Worm (Caenorhabditis elegans) whole organism, late embryonic: ENCODE results near the gene srh-180.

Experiments used
- C08G9.2 ChIP-seq: sonication (generic microtip); optimal IDR thresholded peaks from 2 replicates; lab custom pipeline; 2016; ENCODE audit warnings: mild to moderate bottlenecking, missing genetic modification characterization, moderate library complexity, missing compliant biosample characterization
- C38D4.7 ChIP-seq: fragments of 200-800 bp; sonication (Bioruptor generic); optimal IDR thresholded peaks from 2 replicates; lab custom pipeline; 2018; ENCODE audit warnings: mild to moderate bottlenecking, missing genetic modification characterization, moderate library complexity, missing compliant biosample characterization
- T23F11.4 ChIP-seq: fragments of 200-800 bp; sonication (Bioruptor generic); optimal IDR thresholded peaks from 2 replicates; lab custom pipeline; 2018; ENCODE audit warnings: mild to moderate bottlenecking, missing genetic modification characterization, missing compliant biosample characterization
- Y22D7AL.16 ChIP-seq: sonication (generic microtip); optimal IDR thresholded peaks from 2 replicates; lab custom pipeline; 2016; ENCODE audit warnings: missing genetic modification characterization, missing compliant biosample characterization
- ahr-1 ChIP-seq: sonication (generic microtip); optimal IDR thresholded peaks from 2 replicates; lab custom pipeline; 2016; ENCODE audit warnings: missing genetic modification characterization, missing compliant biosample characterization
- ama-1 ChIP-seq: fragments of 150-350 bp; optimal IDR thresholded peaks from 2 replicates; lab custom pipeline; 2014
- ceh-14 ChIP-seq: sonication (generic microtip); optimal IDR thresholded peaks from 2 replicates; lab custom pipeline; 2016; ENCODE audit warnings: missing genotype, missing genetic modification characterization, missing compliant biosample characterization
- ceh-19 ChIP-seq: fragments of 200-800 bp; sonication (Bioruptor generic); optimal IDR thresholded peaks from 2 replicates; lab custom pipeline; 2018; ENCODE audit warnings: mild to moderate bottlenecking, missing genetic modification characterization, missing compliant biosample characterization
- ceh-2 ChIP-seq: sonication (generic microtip); optimal IDR thresholded peaks from 2 replicates; lab custom pipeline; 2016; ENCODE audit warnings: missing genotype, missing genetic modification characterization, missing compliant biosample characterization
- ceh-30 ChIP-seq: fragments of 150-350 bp; optimal IDR thresholded peaks from 2 replicates; lab custom pipeline; 2014; ENCODE audit warnings: missing biosample characterization, missing genetic modification characterization
- ceh-31 ChIP-seq: sonication (generic microtip); optimal IDR thresholded peaks from 2 replicates; lab custom pipeline; 2016; ENCODE audit warnings: missing genetic modification characterization, missing compliant biosample characterization
- ceh-34 ChIP-seq: sonication (generic microtip); optimal IDR thresholded peaks from 2 replicates; lab custom pipeline; 2016; ENCODE audit warnings: mild to moderate bottlenecking, missing genetic modification characterization, missing compliant biosample characterization
- ceh-45 ChIP-seq: fragments of 200-800 bp; sonication (Bioruptor generic); IDR thresholded peaks from 2 replicates; pipeline ENCODE4 v1.3.6; 2022; ENCODE audit warnings: missing genetic modification reagents, missing genetic modification characterization, missing compliant biosample characterization
- ceh-48 ChIP-seq: sonication (generic microtip); optimal IDR thresholded peaks from 2 replicates; lab custom pipeline; 2016; ENCODE audit warnings: missing genetic modification characterization, inconsistent platforms, missing compliant biosample characterization
- ceh-6 ChIP-seq: fragments of 200-800 bp; sonication (Bioruptor generic); optimal IDR thresholded peaks from 2 replicates; lab custom pipeline; 2018; ENCODE audit warnings: mild to moderate bottlenecking, missing genetic modification characterization, missing compliant biosample characterization
- ceh-9 ChIP-seq: sonication (generic microtip); optimal IDR thresholded peaks from 2 replicates; lab custom pipeline; 2016; ENCODE audit warnings: mild to moderate bottlenecking, missing genetic modification characterization, inconsistent platforms, missing compliant biosample characterization
- dmd-4 ChIP-seq: sonication (generic microtip); optimal IDR thresholded peaks from 2 replicates; lab custom pipeline; 2016; ENCODE audit warnings: borderline replicate concordance, missing genetic modification characterization, missing compliant biosample characterization
- dve-1 ChIP-seq: sonication (generic microtip); optimal IDR thresholded peaks from 2 replicates; lab custom pipeline; 2017; ENCODE audit warnings: antibody characterized with exemption, mild to moderate bottlenecking, missing genetic modification characterization, missing compliant biosample characterization
- elt-2 ChIP-seq: sonication (generic microtip); optimal IDR thresholded peaks from 2 replicates; lab custom pipeline; 2016; ENCODE audit warnings: missing genetic modification reagents, missing genetic modification characterization, missing compliant biosample characterization
- elt-4 ChIP-seq: sonication (generic microtip); optimal IDR thresholded peaks from 2 replicates; lab custom pipeline; 2016; ENCODE audit warnings: missing genetic modification characterization, missing compliant biosample characterization
- ets-4 ChIP-seq: sonication (generic microtip); optimal IDR thresholded peaks from 2 replicates; lab custom pipeline; 2016; ENCODE audit warnings: missing genetic modification characterization, missing compliant biosample characterization
- eyg-1 ChIP-seq: sonication (generic microtip); optimal IDR thresholded peaks from 2 replicates; lab custom pipeline; 2016; ENCODE audit warnings: missing genotype, missing genetic modification characterization, missing compliant biosample characterization
- fax-1 ChIP-seq: sonication (generic microtip); optimal IDR thresholded peaks from 2 replicates; lab custom pipeline; 2016; ENCODE audit warnings: missing genotype, missing genetic modification characterization, missing compliant biosample characterization
- hlh-13 ChIP-seq: fragments of 200-800 bp; sonication (Bioruptor generic); optimal IDR thresholded peaks from 2 replicates; lab custom pipeline; 2018; ENCODE audit warnings: mild to moderate bottlenecking, missing genetic modification characterization, missing compliant biosample characterization
- hlh-15 ChIP-seq: sonication (generic microtip); optimal IDR thresholded peaks from 2 replicates; lab custom pipeline; 2016; ENCODE audit warnings: missing genetic modification characterization, missing compliant biosample characterization
- hlh-30 ChIP-seq: sonication (generic microtip); optimal IDR thresholded peaks from 2 replicates; lab custom pipeline; 2017; ENCODE audit warnings: antibody characterized with exemption, missing genetic modification characterization, missing compliant biosample characterization; ENCODE audit not compliant: insufficient read depth
- hlh-6 ChIP-seq: sonication (generic microtip); optimal IDR thresholded peaks from 2 replicates; lab custom pipeline; 2016; ENCODE audit warnings: missing genotype, missing genetic modification characterization, missing compliant biosample characterization
- lim-6 ChIP-seq: sonication (generic microtip); optimal IDR thresholded peaks from 2 replicates; lab custom pipeline; 2016; ENCODE audit warnings: missing genetic modification characterization, missing compliant biosample characterization
- lin-11 ChIP-seq: fragments of 200-800 bp; sonication (Bioruptor generic); optimal IDR thresholded peaks from 2 replicates; lab custom pipeline; 2018; ENCODE audit warnings: mild to moderate bottlenecking, missing genetic modification characterization, missing compliant biosample characterization
- nhr-11 ChIP-seq: fragments of 150-350 bp; optimal IDR thresholded peaks from 2 replicates; lab custom pipeline; 2014; ENCODE audit warnings: missing biosample characterization, missing genetic modification characterization
- nhr-232 ChIP-seq: sonication (generic microtip); optimal IDR thresholded peaks from 2 replicates; lab custom pipeline; 2016; ENCODE audit warnings: missing genetic modification characterization, missing compliant biosample characterization
- npax-4 ChIP-seq: sonication (generic microtip); optimal IDR thresholded peaks from 2 replicates; lab custom pipeline; 2016; ENCODE audit warnings: missing genetic modification characterization, missing compliant biosample characterization
- odd-2 ChIP-seq: sonication (generic microtip); optimal IDR thresholded peaks from 2 replicates; lab custom pipeline; 2017; ENCODE audit warnings: antibody characterized with exemption, mild to moderate bottlenecking, missing genetic modification characterization, missing compliant biosample characterization
- pag-3 ChIP-seq: sonication (generic microtip); optimal IDR thresholded peaks from 2 replicates; lab custom pipeline; 2016; ENCODE audit warnings: missing compliant biosample characterization, missing genetic modification characterization, borderline replicate concordance
- pat-9 ChIP-seq: fragments of 200-800 bp; sonication (Bioruptor generic); optimal IDR thresholded peaks from 2 replicates; lab custom pipeline; 2018; ENCODE audit warnings: mild to moderate bottlenecking, missing genetic modification characterization, moderate library complexity, missing compliant biosample characterization
- pha-4 ChIP-seq: fragments of 150-350 bp; optimal IDR thresholded peaks from 2 replicates; lab custom pipeline; 2018; ENCODE audit warnings: missing biosample characterization, missing genetic modification reagents, missing genetic modification characterization
- pros-1 ChIP-seq: fragments of 150-350 bp; optimal IDR thresholded peaks from 2 replicates; lab custom pipeline; 2014; ENCODE audit warnings: missing biosample characterization, missing genetic modification reagents, missing genetic modification characterization
- ref-2 ChIP-seq: sonication (generic microtip); optimal IDR thresholded peaks from 2 replicates; lab custom pipeline; 2016; ENCODE audit warnings: missing genetic modification characterization, missing compliant biosample characterization
- rnt-1 ChIP-seq: sonication (generic microtip); optimal IDR thresholded peaks from 2 replicates; lab custom pipeline; 2016; ENCODE audit warnings: missing genetic modification characterization, missing compliant biosample characterization
- sdc-2 ChIP-seq: sonication (generic microtip); optimal IDR thresholded peaks from 2 replicates; lab custom pipeline; 2016; ENCODE audit warnings: missing genotype, missing genetic modification characterization, missing compliant biosample characterization
- sox-2 ChIP-seq: fragments of 200-800 bp; sonication (Bioruptor generic); IDR thresholded peaks from 2 replicates; pipeline ENCODE4 v1.3.6; 2022; ENCODE audit warnings: missing genetic modification reagents, missing genetic modification characterization, missing compliant biosample characterization
- sox-4 ChIP-seq: sonication (generic microtip); optimal IDR thresholded peaks from 2 replicates; lab custom pipeline; 2017; ENCODE audit warnings: mild to moderate bottlenecking, missing genetic modification characterization, inconsistent platforms, missing compliant biosample characterization
- syd-9 ChIP-seq: sonication (generic microtip); optimal IDR thresholded peaks from 2 replicates; lab custom pipeline; 2016; ENCODE audit warnings: mild to moderate bottlenecking, missing genetic modification characterization, moderate library complexity, missing compliant biosample characterization
- tbx-7 ChIP-seq: sonication (generic microtip); optimal IDR thresholded peaks from 2 replicates; lab custom pipeline; 2016; ENCODE audit warnings: missing genotype, missing genetic modification characterization, missing compliant biosample characterization
- ttx-3 ChIP-seq: sonication (generic microtip); optimal IDR thresholded peaks from 2 replicates; lab custom pipeline; 2016; ENCODE audit warnings: missing genetic modification reagents, missing genetic modification characterization, missing compliant biosample characterization
- unc-3 ChIP-seq, 2 experiments: fragments of 200-800 bp in 1 of 2; sonication (Bioruptor generic) in 1 of 2; sonication (generic microtip) in 1 of 2; conservative IDR thresholded peaks in 1 of 2; optimal IDR thresholded peaks in 1 of 2; 2 replicates each; pipeline versions ENCODE4 v1.3.6 to Lab custom; 2016 to 2022; ENCODE audit warnings: missing compliant biosample characterization in 2 of 2, missing genetic modification characterization in 2 of 2, missing genetic modification reagents in 1 of 2
- unc-42 ChIP-seq: sonication (generic microtip); optimal IDR thresholded peaks from 2 replicates; lab custom pipeline; 2016; ENCODE audit warnings: missing genotype, missing genetic modification characterization, missing compliant biosample characterization
- unc-55 ChIP-seq: sonication (generic microtip); optimal IDR thresholded peaks from 2 replicates; lab custom pipeline; 2017; ENCODE audit warnings: missing biosample characterization, missing genetic modification reagents, missing genetic modification characterization
- unc-86 ChIP-seq: sonication (generic microtip); optimal IDR thresholded peaks from 2 replicates; lab custom pipeline; 2016; ENCODE audit warnings: missing genetic modification characterization, missing compliant biosample characterization
- ztf-16 ChIP-seq: sonication (generic microtip); optimal IDR thresholded peaks from 2 replicates; lab custom pipeline; 2017; ENCODE audit warnings: missing genetic modification characterization, missing compliant biosample characterization

srh-180 gene

DNA sequence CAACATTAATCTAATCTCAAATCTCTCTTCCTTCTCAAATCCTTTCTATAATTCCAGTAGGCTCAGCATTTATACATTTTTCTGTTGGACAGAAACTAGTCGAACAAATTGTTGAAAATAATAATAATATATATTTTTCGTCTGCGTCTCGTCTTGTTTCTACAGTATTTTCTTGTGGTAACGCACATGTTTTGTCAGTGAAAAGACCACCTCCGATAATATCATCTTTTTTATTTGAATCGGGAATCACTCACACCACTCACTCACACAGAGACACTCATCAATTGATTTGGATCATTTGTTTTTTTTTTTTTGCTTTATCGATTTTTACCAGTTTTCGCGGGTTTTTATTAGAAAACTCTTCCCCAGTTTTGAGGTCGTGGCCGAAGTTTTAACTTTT, 37.3 kb downstream of the srh-180 start:
- TF ChIP-seq tbx-7 (tag; lab: Kevin White, UChicago), result no peak
- no peak for TF ChIP-seq rnt-1
- TF ChIP-seq ceh-48 (tag; lab: Kevin White, UChicago), result no peak
- no peak for TF ChIP-seq ceh-9 (tag; lab: Kevin White, UChicago)
- no peak for TF ChIP-seq pros-1 (tag; lab: Kevin White, UChicago)
- TF ChIP-seq hlh-13 (GFP tag; lab: Kevin White, UChicago), result no peak
- no peak for TF ChIP-seq unc-86
- no peak for TF ChIP-seq syd-9 (tag; lab: Kevin White, UChicago)
- TF ChIP-seq hlh-15 (tag; lab: Kevin White, UChicago), result no peak
- no peak for TF ChIP-seq ztf-16
- TF ChIP-seq unc-42 (tag; lab: Kevin White, UChicago), result no peak
- TF ChIP-seq eyg-1 (tag; lab: Kevin White, UChicago), result no peak

DNA sequence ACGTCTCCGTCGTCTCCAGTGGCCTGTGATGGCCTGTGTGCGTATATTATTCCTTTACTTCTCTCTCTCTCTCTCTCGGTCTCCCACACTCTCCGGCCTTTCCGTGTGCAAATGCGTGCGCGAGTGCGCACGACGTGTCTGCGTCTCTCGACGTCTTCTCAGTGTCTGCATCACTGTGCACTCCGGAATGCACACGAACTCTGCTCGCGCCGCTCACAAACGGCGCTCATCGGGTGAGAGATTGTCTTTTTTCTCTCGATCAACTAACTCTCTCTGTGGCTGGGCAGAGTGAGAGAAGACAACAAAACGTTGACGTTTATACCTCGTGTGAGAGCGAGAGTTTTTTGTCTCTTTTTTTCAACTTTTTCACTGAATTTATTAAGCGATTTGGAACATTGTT, 38.6 kb downstream of the srh-180 start:
- TF ChIP-seq ceh-34 (tag; lab: Kevin White, UChicago) (peak; percentile 65), elt-4 (no peak), hlh-15 (tag; lab: Kevin White, UChicago) (no peak), pat-9 (tag; lab: Kevin White, UChicago) (no peak), sox-4 (tag; lab: Kevin White, UChicago) (no peak), ceh-30 (tag; lab: Kevin White, UChicago) (peak; percentile 47), ahr-1 (tag; lab: Kevin White, UChicago) (no peak), eyg-1 (tag; lab: Kevin White, UChicago) (peak; percentile 62), ceh-6 (GFP tag; lab: Kevin White, UChicago) (no peak), pha-4 (no peak), hlh-6 (no peak), npax-4 (tag; lab: Kevin White, UChicago) (no peak), unc-3 (GFP tag; conservative IDR thresholded peaks at IDR 0.05; lab: Robert Waterston, UW) (no peak), unc-3 (tag; optimal IDR thresholded peaks at IDR 0.05; lab: Kevin White, UChicago) (no peak), nhr-11 (tag; lab: Kevin White, UChicago) (no peak), lim-6 (tag; lab: Kevin White, UChicago) (peak; percentile 41), ref-2 (no peak), ceh-2 (tag; lab: Kevin White, UChicago) (peak; percentile 62), dve-1 (tag; lab: Kevin White, UChicago) (peak; percentile 37), elt-2 (tag; lab: Kevin White, UChicago) (peak; percentile 56), ama-1 (lab: Kevin White, UChicago) (peak; percentile 30), ets-4 (peak; percentile 26), unc-55 (GFP tag; lab: Kevin White, UChicago) (peak; percentile 92), T23F11.4 (no peak), ceh-48 (tag; lab: Kevin White, UChicago) (no peak), pag-3 (no peak), C38D4.7 (no peak), C08G9.2 (tag; lab: Kevin White, UChicago) (peak; percentile 60), ceh-31 (tag; lab: Kevin White, UChicago) (peak; percentile 91), ceh-45 (GFP tag; lab: Robert Waterston, UW) (no peak), Y22D7AL.16 (tag; lab: Kevin White, UChicago) (no peak), pros-1 (tag; lab: Kevin White, UChicago) (peak; percentile 96), lin-11 (tag; lab: Kevin White, UChicago) (no peak), syd-9 (tag; lab: Kevin White, UChicago) (no peak), fax-1 (tag; lab: Kevin White, UChicago) (no peak), hlh-30 (tag; lab: Kevin White, UChicago) (peak; percentile 76), ceh-9 (tag; lab: Kevin White, UChicago) (no peak), sdc-2 (tag; lab: Kevin White, UChicago) (peak; percentile 49), sox-2 (GFP tag; lab: Robert Waterston, UW) (no peak), ceh-19 (GFP tag; lab: Kevin White, UChicago) (peak; percentile 47), ceh-14 (tag; lab: Kevin White, UChicago) (peak; percentile 58), unc-42 (tag; lab: Kevin White, UChicago) (peak; percentile 75), tbx-7 (tag; lab: Kevin White, UChicago) (peak; percentile 26), odd-2 (no peak), dmd-4 (tag; lab: Kevin White, UChicago) (peak; percentile 32), unc-86 (no peak), nhr-232 (tag; lab: Kevin White, UChicago) (no peak), ttx-3 (tag; lab: Kevin White, UChicago) (no peak)
